Worm (Caenorhabditis elegans): ENCODE results near the gene C06G3.8.

C06G3.8 gene

DNA sequence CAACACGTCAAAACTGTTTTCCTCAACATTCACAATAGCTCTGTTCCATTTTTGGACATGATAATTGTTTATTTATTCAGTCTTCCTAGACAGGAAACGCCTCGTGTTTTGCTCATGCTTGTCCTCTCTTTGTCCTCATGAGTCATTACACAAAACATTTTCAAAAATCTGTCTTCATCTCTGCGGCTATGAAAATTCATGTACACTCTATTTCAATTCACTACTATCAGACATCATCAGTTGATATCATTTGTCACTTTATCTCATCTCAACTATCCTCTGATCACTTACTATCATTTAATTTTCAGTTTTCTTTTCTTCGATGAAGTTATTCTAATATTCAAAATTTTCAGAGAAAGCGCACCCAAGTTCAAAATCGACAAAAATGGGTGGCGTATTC lies 8.5 kb downstream of the C06G3.8 start, which contains the start of gene adah-1 (continued):
- TF ChIP-seq unc-62 (GFP tag; optimal IDR thresholded peaks at IDR 0.05 in 1 of 2), result peak in 1 of 2 experiments; percentile 14
- TF ChIP-seq unc-62 (tag; optimal IDR thresholded peaks at IDR 0.05), result no peak

DNA sequence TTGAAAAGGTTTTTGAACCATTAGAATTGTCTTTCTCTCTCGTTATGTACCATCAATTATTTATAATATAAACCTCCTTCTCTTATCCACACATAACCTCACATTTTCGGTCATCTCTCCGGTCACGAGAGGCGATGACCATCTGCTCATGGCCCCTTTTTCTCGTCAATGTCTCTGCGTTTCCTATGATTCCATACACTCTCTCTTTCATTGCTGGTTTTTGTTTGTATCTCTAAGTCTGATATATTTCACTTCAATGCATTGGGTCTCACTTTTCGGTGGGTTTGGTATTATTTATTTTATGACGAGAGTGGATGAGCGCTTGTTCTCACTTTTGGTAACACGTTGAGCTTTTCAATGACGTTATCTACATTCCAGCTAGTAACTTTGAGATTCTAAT lies 9.4 kb downstream of the C06G3.8 start:
- TF ChIP-seq daf-16 (GFP tag; optimal IDR thresholded peaks at IDR 0.05), result no peak
- TF ChIP-seq daf-16 (tag; optimal IDR thresholded peaks at IDR 0.05), result peak; percentile 10
- TF ChIP-seq hlh-11 (tag; optimal IDR thresholded peaks at IDR 0.05), result peak; percentile 79
- peak; percentile 19; the same call in 1 of the 2 replicates for TF ChIP-seq dmd-6 (GFP tag; IDR thresholded peaks at IDR 0.05)
- TF ChIP-seq mxl-3 (GFP tag; optimal IDR thresholded peaks at IDR 0.05), result peak; percentile 14
- peak; percentile 28 for TF ChIP-seq dpl-1 (GFP tag; optimal IDR thresholded peaks at IDR 0.05)
- TF ChIP-seq nhr-28 (tag; optimal IDR thresholded peaks at IDR 0.05), result peak; percentile 45
- TF ChIP-seq lsy-2 (tag; optimal IDR thresholded peaks at IDR 0.05), result peak in 1 of 2 experiments; percentile 78
- TF ChIP-seq duxl-1 (tag; optimal IDR thresholded peaks at IDR 0.05; ENCODE audit: poor library complexity), result peak; percentile 44
- peak; percentile 34 for TF ChIP-seq rbr-2 (tag; optimal IDR thresholded peaks at IDR 0.05)
- TF ChIP-seq ztf-7 (tag; optimal IDR thresholded peaks at IDR 0.05), result peak; percentile 17
- TF ChIP-seq mes-2 (tag; optimal IDR thresholded peaks at IDR 0.05; ENCODE audit: poor library complexity, severe bottlenecking), result peak; percentile 60
- no peak for TF ChIP-seq spr-3 (GFP tag; optimal IDR thresholded peaks at IDR 0.05)
- TF ChIP-seq mdl-1 (tag; optimal IDR thresholded peaks at IDR 0.05), result peak; percentile 13 to 74
- TF ChIP-seq tra-1 (GFP tag; IDR thresholded peaks at IDR 0.05), result peak; percentile 42; the same call in 1 of the 2 replicates
- TF ChIP-seq ctbp-1 (GFP tag; IDR thresholded peaks at IDR 0.05), result no peak
- no peak for TF ChIP-seq zfp-3 (GFP tag; conservative IDR thresholded peaks at IDR 0.05)
- TF ChIP-seq dmd-9 (GFP tag; IDR thresholded peaks at IDR 0.05), result no peak
- peak; percentile 98 for TF ChIP-seq hlh-30 (tag; optimal IDR thresholded peaks at IDR 0.05; ENCODE audit: insufficient read depth)
- TF ChIP-seq dve-1 (tag; optimal IDR thresholded peaks at IDR 0.05; ENCODE audit: insufficient read depth), result peak; percentile 50
- no peak for TF ChIP-seq nhr-42 (GFP tag; IDR thresholded peaks at IDR 0.05)
- no peak for TF ChIP-seq F10B5.3 (tag; optimal IDR thresholded peaks at IDR 0.05)
- peak; percentile 71 for TF ChIP-seq mep-1 (tag; optimal IDR thresholded peaks at IDR 0.05)
- TF ChIP-seq skn-1 (tag; optimal IDR thresholded peaks at IDR 0.05), result no peak
- no peak for TF ChIP-seq lin-39 (tag; optimal IDR thresholded peaks at IDR 0.05)
- TF ChIP-seq nhr-11 (tag; optimal IDR thresholded peaks at IDR 0.05), result peak; percentile 39
- peak; percentile 76 for TF ChIP-seq nhr-6 (tag; optimal IDR thresholded peaks at IDR 0.05)
- no peak for TF ChIP-seq nhr-41 (GFP tag; IDR thresholded peaks at IDR 0.05)
- TF ChIP-seq pha-4 (GFP tag; IDR thresholded peaks at IDR 0.05), result no peak
- peak; percentile 8 for TF ChIP-seq pha-4 (tag; optimal IDR thresholded peaks at IDR 0.05)
- TF ChIP-seq hmg-1.1 (GFP tag; IDR thresholded peaks at IDR 0.05), result peak; percentile 57; the same call in 1 of the 2 replicates

DNA sequence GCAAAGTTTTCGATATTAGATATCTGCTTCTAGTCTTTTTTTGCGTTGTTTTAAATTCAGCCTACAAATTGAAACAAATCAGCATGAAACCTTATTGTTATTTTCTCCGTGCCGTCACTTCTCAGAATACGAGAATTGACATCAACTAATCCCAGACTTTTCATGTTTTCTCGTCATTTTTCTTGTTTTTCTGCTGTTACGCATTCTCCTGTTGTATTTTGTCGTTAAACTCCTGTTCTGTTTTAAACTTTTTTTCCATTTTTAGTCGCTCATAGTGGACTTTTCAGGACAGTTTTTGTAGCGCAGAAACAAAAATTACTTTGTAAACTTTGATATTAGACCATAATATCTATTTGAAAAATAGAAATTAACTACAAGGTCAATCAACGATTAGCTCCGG lies 10.1 kb downstream of the C06G3.8 start:
- no peak for TF ChIP-seq mdl-1 (tag; optimal IDR thresholded peaks at IDR 0.05)
- TF ChIP-seq unc-62 (GFP tag; optimal IDR thresholded peaks at IDR 0.05 in 1 of 2), result peak in 1 of 2 experiments; percentile 61
- TF ChIP-seq unc-62 (tag; optimal IDR thresholded peaks at IDR 0.05), result no peak

DNA sequence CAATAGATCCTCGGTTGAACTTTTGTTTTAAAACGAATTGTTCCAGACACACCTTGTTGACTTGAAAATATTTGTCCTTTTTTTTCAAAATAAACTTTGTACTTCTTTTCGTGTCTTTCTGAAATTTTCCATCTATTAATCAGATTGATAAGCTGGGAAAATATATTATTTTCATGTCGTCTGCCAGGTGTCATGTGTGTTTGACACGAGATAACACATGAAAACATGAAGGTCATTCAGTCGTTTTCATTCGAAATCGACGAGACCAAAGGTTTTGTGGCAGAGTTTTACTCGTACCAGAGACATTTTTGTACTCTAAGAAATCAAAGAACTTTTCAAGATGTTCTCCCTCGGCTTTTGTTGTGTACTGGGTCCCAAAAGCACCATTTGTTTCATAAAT lies 11.7 kb downstream of the C06G3.8 start:
- no peak for TF ChIP-seq lin-15B (tag; optimal IDR thresholded peaks at IDR 0.05)
- peak; percentile 63 for TF ChIP-seq php-3 (GFP tag; IDR thresholded peaks at IDR 0.05)
- peak; percentile 65 for TF ChIP-seq nhr-77 (tag; optimal IDR thresholded peaks at IDR 0.05)
- peak in 1 of 2 experiments; percentile 71 for TF ChIP-seq mdl-1 (tag; optimal IDR thresholded peaks at IDR 0.05)
- TF ChIP-seq lin-13 (GFP tag; optimal IDR thresholded peaks at IDR 0.05), result no peak
- peak; percentile 91 for TF ChIP-seq dmd-6 (GFP tag; IDR thresholded peaks at IDR 0.05)
- no peak for TF ChIP-seq madf-5 (GFP tag; IDR thresholded peaks at IDR 0.05)
- peak in 1 of 2 experiments; percentile 18 for TF ChIP-seq unc-62 (GFP tag; optimal IDR thresholded peaks at IDR 0.05 in 1 of 2)
- no peak for TF ChIP-seq unc-62 (tag; optimal IDR thresholded peaks at IDR 0.05)
- peak; percentile 79 for TF ChIP-seq dve-1 (tag; optimal IDR thresholded peaks at IDR 0.05; ENCODE audit: insufficient read depth)
- peak; percentile 4 for TF ChIP-seq nhr-102 (tag; optimal IDR thresholded peaks at IDR 0.05)
- no peak for TF ChIP-seq Y105C5A.15 (GFP tag; IDR thresholded peaks at IDR 0.05)
- TF ChIP-seq ceh-62 (tag; optimal IDR thresholded peaks at IDR 0.05), result no peak
- no peak for TF ChIP-seq F26F4.8 (GFP tag; conservative IDR thresholded peaks at IDR 0.05)
- peak in 1 of 2 experiments; percentile 5 for TF ChIP-seq daf-16 (GFP tag; optimal IDR thresholded peaks at IDR 0.05)
- peak; percentile 98 for TF ChIP-seq daf-16 (tag; optimal IDR thresholded peaks at IDR 0.05)
- no peak for TF ChIP-seq ceh-44 (GFP tag; IDR thresholded peaks at IDR 0.05)
- no peak for TF ChIP-seq pqm-1 (tag; optimal IDR thresholded peaks at IDR 0.05)
- no peak for TF ChIP-seq spr-3 (GFP tag; optimal IDR thresholded peaks at IDR 0.05)
- TF ChIP-seq mxl-3 (GFP tag; optimal IDR thresholded peaks at IDR 0.05), result peak; percentile 27
- no peak for TF ChIP-seq daf-19 (GFP tag; conservative IDR thresholded peaks at IDR 0.05)
- TF ChIP-seq zfp-2 (tag; optimal IDR thresholded peaks at IDR 0.05), result no peak
- peak; percentile 81 for TF ChIP-seq nhr-28 (tag; optimal IDR thresholded peaks at IDR 0.05)
